Worm (Caenorhabditis elegans): ENCODE results near the gene pde-4.

DNA sequence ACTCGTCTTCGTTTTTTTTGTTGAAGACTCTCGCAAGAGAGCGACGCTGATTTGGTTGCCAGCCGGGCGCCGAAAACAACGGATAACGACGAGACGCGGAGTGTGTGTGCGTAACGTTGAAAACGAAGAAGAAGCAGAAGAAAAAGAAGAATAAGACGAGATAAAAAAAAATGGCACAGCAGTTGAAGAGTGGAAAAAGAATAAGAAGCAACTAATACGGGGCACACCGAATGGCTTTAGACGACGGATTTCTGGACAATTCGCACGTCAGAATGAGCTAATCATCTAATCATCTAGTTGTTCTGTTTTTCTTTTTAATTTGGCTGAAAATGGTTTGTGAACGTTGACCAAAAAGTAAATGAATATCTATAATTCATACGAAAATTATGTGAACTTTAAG is 14.1 kb downstream of the pde-4 start:
- TF ChIP-seq tbx-37 (GFP tag; conservative IDR thresholded peaks at IDR 0.05) (no peak), hnd-1 (tag; optimal IDR thresholded peaks at IDR 0.05) (no peak), B0310.2 (tag; optimal IDR thresholded peaks at IDR 0.05) (no peak), aly-1 (tag; optimal IDR thresholded peaks at IDR 0.05) (no peak), tra-4 (tag; optimal IDR thresholded peaks at IDR 0.05) (no peak), pes-1 (GFP tag; IDR thresholded peaks at IDR 0.05) (no peak), ceh-36 (tag; optimal IDR thresholded peaks at IDR 0.05) (no peak), ets-7 (tag; optimal IDR thresholded peaks at IDR 0.05) (no peak), ama-1 (optimal IDR thresholded peaks at IDR 0.05) (no peak), scrt-1 (GFP tag; IDR thresholded peaks at IDR 0.05) (no peak)

Data from whole organism, early embryonic.